Worm (Caenorhabditis elegans) whole organism, young adult: ENCODE measurements around the gene fic-1.
"Not testable (repeated sequence)": the region's sequence is repeated elsewhere in the genome, so short reads cannot be mapped to it uniquely, and the experiment has no call there.

Source experiments
- F39B2.1 ChIP-seq: fragments of 200-800 bp; sonication (Bioruptor generic); IDR thresholded peaks from 2 replicates; pipeline ENCODE4 v1.3.6; 2022; ENCODE audit warnings: missing genetic modification reagents, missing genetic modification characterization, missing compliant biosample characterization
- F49E8.2 ChIP-seq: sonication (generic microtip); optimal IDR thresholded peaks from 3 replicates; lab custom pipeline; 2017; ENCODE audit warnings: missing genetic modification characterization, mild to moderate bottlenecking, missing compliant biosample characterization, antibody characterized with exemption, moderate library complexity; ENCODE audit not compliant: insufficient read depth
- F52B5.7 ChIP-seq: sonication (generic microtip); optimal IDR thresholded peaks from 2 replicates; lab custom pipeline; 2016; ENCODE audit warnings: mild to moderate bottlenecking, missing genetic modification characterization, missing compliant biosample characterization
- F57A8.1 ChIP-seq: fragments of 200-800 bp; sonication (Bioruptor generic); optimal IDR thresholded peaks from 2 replicates; lab custom pipeline; 2018; ENCODE audit warnings: mild to moderate bottlenecking, missing genetic modification characterization, moderate library complexity, missing compliant biosample characterization
- Y79H2A.3 ChIP-seq: fragments of 200-800 bp; sonication (Bioruptor generic); conservative IDR thresholded peaks from 2 replicates; pipeline ENCODE4 v1.3.6; 2022; ENCODE audit warnings: missing genetic modification reagents, missing genetic modification characterization, missing compliant biosample characterization
- attf-3 ChIP-seq: fragments of 200-800 bp; sonication (Bioruptor generic); conservative IDR thresholded peaks from 2 replicates; pipeline ENCODE4 v1.3.6; 2022; ENCODE audit warnings: missing genetic modification reagents, missing genetic modification characterization, missing compliant biosample characterization
- ccch-3 ChIP-seq: fragments of 200-800 bp; sonication (Bioruptor generic); optimal IDR thresholded peaks from 2 replicates; lab custom pipeline; 2018; ENCODE audit warnings: mild to moderate bottlenecking, missing genetic modification characterization, missing compliant biosample characterization
- ceh-27 ChIP-seq: fragments of 200-800 bp; sonication (Bioruptor generic); optimal IDR thresholded peaks from 2 replicates; lab custom pipeline; 2018; ENCODE audit warnings: mild to moderate bottlenecking, missing genetic modification characterization, moderate library complexity, missing compliant biosample characterization
- ceh-40 ChIP-seq: fragments of 200-800 bp; sonication (Bioruptor generic); IDR thresholded peaks from 2 replicates; pipeline ENCODE4 v1.3.6; 2022; ENCODE audit warnings: missing genetic modification characterization, missing compliant biosample characterization
- ceh-79 ChIP-seq: sonication (generic microtip); optimal IDR thresholded peaks from 2 replicates; lab custom pipeline; 2017; ENCODE audit warnings: mild to moderate bottlenecking, missing genetic modification characterization, missing compliant biosample characterization
- ceh-91 ChIP-seq: fragments of 200-800 bp; sonication (Bioruptor generic); IDR thresholded peaks from 2 replicates; pipeline ENCODE4 v1.3.6; 2022; ENCODE audit warnings: missing genetic modification reagents, missing genetic modification characterization, missing compliant biosample characterization
- egl-18 ChIP-seq: fragments of 200-800 bp; sonication (Bioruptor generic); IDR thresholded peaks from 2 replicates; pipeline ENCODE4 v1.3.6; 2022; ENCODE audit warnings: missing genetic modification reagents, missing genetic modification characterization, missing compliant biosample characterization
- egrh-3 ChIP-seq: fragments of 200-800 bp; sonication (Bioruptor generic); IDR thresholded peaks from 2 replicates; pipeline ENCODE4 v1.3.6; 2022; ENCODE audit warnings: missing genetic modification reagents, missing genetic modification characterization, missing compliant biosample characterization
- gei-17 ChIP-seq: fragments of 200-800 bp; sonication (Bioruptor generic); optimal IDR thresholded peaks from 2 replicates; lab custom pipeline; 2018; ENCODE audit warnings: mild to moderate bottlenecking, missing genetic modification characterization, missing compliant biosample characterization
- him-1 ChIP-seq: sonication (generic microtip); optimal IDR thresholded peaks from 2 replicates; lab custom pipeline; 2016; ENCODE audit warnings: missing genotype, missing genetic modification reagents, missing genetic modification characterization, missing compliant biosample characterization
- hlh-26 ChIP-seq: fragments of 200-800 bp; sonication (Bioruptor generic); conservative IDR thresholded peaks from 2 replicates; pipeline ENCODE4 v1.3.6; 2022; ENCODE audit warnings: missing genetic modification reagents, missing genetic modification characterization, missing compliant biosample characterization
- hsf-1 ChIP-seq: fragments of 200-800 bp; sonication (Bioruptor generic); IDR thresholded peaks from 2 replicates; pipeline ENCODE4 v1.3.6; 2022; ENCODE audit warnings: missing genetic modification reagents, missing genetic modification characterization, missing compliant biosample characterization
- lin-26 ChIP-seq: fragments of 200-800 bp; sonication (Bioruptor generic); IDR thresholded peaks from 2 replicates; pipeline ENCODE4 v1.3.6; 2022; ENCODE audit warnings: missing genetic modification reagents, missing genetic modification characterization, missing compliant biosample characterization
- lin-54 ChIP-seq: fragments of 200-800 bp; sonication (Bioruptor generic); optimal IDR thresholded peaks from 2 replicates; lab custom pipeline; 2018; ENCODE audit warnings: mild to moderate bottlenecking, missing genetic modification characterization, missing compliant biosample characterization
- lsl-1 ChIP-seq: fragments of 200-800 bp; sonication (Bioruptor generic); optimal IDR thresholded peaks from 2 replicates; lab custom pipeline; 2018; ENCODE audit warnings: mild to moderate bottlenecking, missing genetic modification characterization, moderate library complexity, missing compliant biosample characterization
- madf-10 ChIP-seq: sonication (generic microtip); optimal IDR thresholded peaks from 2 replicates; lab custom pipeline; 2016; ENCODE audit warnings: mild to moderate bottlenecking, missing genetic modification characterization, missing compliant biosample characterization
- mxl-1 ChIP-seq: sonication (generic microtip); optimal IDR thresholded peaks from 2 replicates; lab custom pipeline; 2016; ENCODE audit warnings: missing genetic modification characterization, missing compliant biosample characterization
- nfya-1 ChIP-seq: sonication (generic microtip); optimal IDR thresholded peaks from 2 replicates; lab custom pipeline; 2017; ENCODE audit warnings: antibody characterized with exemption, missing compliant biosample characterization, missing genetic modification characterization, borderline replicate concordance; ENCODE audit not compliant: insufficient read depth
- nfyb-1 ChIP-seq: fragments of 200-800 bp; sonication (Bioruptor generic); IDR thresholded peaks from 2 replicates; pipeline ENCODE4 v1.3.6; 2022; ENCODE audit warnings: missing genetic modification reagents, missing genetic modification characterization, missing compliant biosample characterization
- nhr-80 ChIP-seq: sonication (generic microtip); optimal IDR thresholded peaks from 2 replicates; lab custom pipeline; 2016; ENCODE audit warnings: missing genetic modification characterization, missing compliant biosample characterization
- nhr-90 ChIP-seq: sonication (generic microtip); optimal IDR thresholded peaks from 2 replicates; lab custom pipeline; 2016; ENCODE audit warnings: missing genotype, mild to moderate bottlenecking, missing genetic modification characterization, missing compliant biosample characterization
- pha-4 ChIP-seq: fragments of 150-350 bp; sonication (generic microtip); optimal IDR thresholded peaks from 2 replicates; lab custom pipeline; 2014; ENCODE audit warnings: missing biosample characterization, missing genetic modification reagents, missing genetic modification characterization
- rec-8 ChIP-seq, 2 experiments: sonication (generic microtip); optimal IDR thresholded peaks; 2 replicates each; lab custom pipeline; 2016; ENCODE audit warnings: mild to moderate bottlenecking in 2 of 2, missing genetic modification characterization in 2 of 2, missing genetic modification reagents in 2 of 2, missing genotype in 2 of 2, missing biosample characterization in 1 of 2, missing compliant biosample characterization in 1 of 2, moderate library complexity in 1 of 2
- sptf-2 ChIP-seq: fragments of 200-800 bp; sonication (Bioruptor generic); optimal IDR thresholded peaks from 2 replicates; lab custom pipeline; 2018; ENCODE audit warnings: mild to moderate bottlenecking, missing genetic modification characterization, missing compliant biosample characterization
- zim-3 ChIP-seq: sonication (generic microtip); optimal IDR thresholded peaks from 2 replicates; lab custom pipeline; 2017; ENCODE audit warnings: mild to moderate bottlenecking, missing genetic modification characterization, moderate library complexity, missing compliant biosample characterization
- ztf-22 ChIP-seq: fragments of 200-800 bp; sonication (Bioruptor generic); optimal IDR thresholded peaks from 2 replicates; lab custom pipeline; 2018; ENCODE audit warnings: mild to moderate bottlenecking, missing genetic modification characterization, moderate library complexity, missing compliant biosample characterization
- ztf-3 ChIP-seq: fragments of 200-800 bp; sonication (Bioruptor generic); optimal IDR thresholded peaks from 2 replicates; lab custom pipeline; 2018; ENCODE audit warnings: mild to moderate bottlenecking, missing genetic modification characterization, missing compliant biosample characterization

fic-1 gene

DNA sequence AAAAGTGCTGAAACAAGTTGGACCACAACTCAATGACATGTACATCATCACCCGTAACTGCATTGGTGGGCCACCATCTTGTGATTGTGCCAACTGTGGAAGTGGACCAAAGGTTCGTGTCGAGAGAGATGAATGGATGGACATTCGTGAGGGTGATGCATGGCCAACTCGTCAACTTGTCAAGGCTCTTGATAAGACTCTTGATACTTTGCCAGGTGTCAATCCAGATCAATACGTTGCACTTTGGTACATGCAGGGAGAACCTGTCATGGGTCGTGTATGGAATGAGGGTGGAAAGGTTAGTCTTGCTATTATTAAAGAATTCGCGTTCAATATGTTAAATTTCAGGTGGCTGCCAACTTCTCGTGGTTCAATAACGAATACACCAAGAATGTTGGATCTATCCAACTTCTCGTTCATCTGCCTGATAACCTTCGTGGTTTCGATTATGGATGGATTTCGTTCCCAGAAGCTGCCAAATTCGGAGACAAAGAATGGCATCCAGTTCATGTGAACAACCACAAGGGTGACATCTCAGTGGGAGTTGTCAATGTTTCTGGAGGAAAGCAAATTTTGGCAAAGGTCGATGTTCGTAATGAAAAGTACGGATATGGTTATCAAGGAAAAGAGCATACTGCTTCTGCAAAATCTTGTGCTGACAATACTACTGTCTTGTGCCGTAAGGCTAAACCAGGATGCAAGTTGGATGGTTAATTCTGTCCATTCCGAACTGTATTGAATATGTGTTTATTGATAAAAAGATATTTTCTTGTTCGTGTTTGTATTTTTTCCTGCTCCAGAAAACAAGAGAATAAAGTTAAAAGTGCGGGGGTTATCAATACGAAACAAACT, 13.3 kb downstream of the fic-1 start:
- TF ChIP-seq lin-54 (GFP tag; lab: Kevin White, UChicago): no peak
- TF ChIP-seq nfya-1: peak; percentile 54
- peak; percentile 59 for TF ChIP-seq zim-3 (tag; lab: Kevin White, UChicago)

DNA sequence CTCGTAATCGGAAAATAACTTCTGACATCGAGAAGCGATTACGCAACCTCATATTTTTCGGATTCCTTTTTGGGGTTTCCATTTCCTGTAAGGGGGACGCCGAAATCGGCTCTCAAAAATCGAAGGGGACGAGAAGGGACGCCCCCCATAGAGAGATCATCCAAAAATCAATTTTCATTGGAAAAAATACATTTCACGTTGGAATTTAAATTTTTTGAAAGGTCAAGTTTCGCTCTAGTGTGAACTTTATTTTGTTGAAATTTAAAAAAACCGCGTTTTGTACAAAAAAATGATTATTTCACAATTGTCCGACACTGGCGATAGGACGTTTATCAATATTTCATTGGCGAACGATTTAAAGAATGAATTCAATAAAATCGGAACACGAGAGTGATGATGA, 14.7 kb downstream of the fic-1 start, which contains the start of gene Y69E1A.3:
Gene Y69E1A.3 (plus strand): TSS at position 301 of the 400 bp plus-strand sequence.
- TF ChIP-seq mxl-1: no peak
- no peak for TF ChIP-seq F49E8.2 (tag; lab: Kevin White, UChicago)
- no peak for TF ChIP-seq egrh-3
- no peak for TF ChIP-seq nfyb-1 (GFP tag; lab: Robert Waterston, UW)
- TF ChIP-seq F52B5.7 (tag; lab: Kevin White, UChicago): no peak
- TF ChIP-seq rec-8 (tag; optimal IDR thresholded peaks at IDR 0.05; lab: Kevin White, UChicago): no peak
- no peak for TF ChIP-seq F39B2.1
- TF ChIP-seq Y79H2A.3: no peak
- no peak for TF ChIP-seq madf-10 (tag; lab: Kevin White, UChicago)
- no peak for TF ChIP-seq ztf-22 (GFP tag; lab: Kevin White, UChicago)
- TF ChIP-seq lin-26 (GFP tag; lab: Robert Waterston, UW): no peak
- no peak for TF ChIP-seq hsf-1
- TF ChIP-seq ceh-40 (GFP tag; lab: Robert Waterston, UW): no peak
- TF ChIP-seq sptf-2 (GFP tag; lab: Kevin White, UChicago): no peak
- TF ChIP-seq egl-18: no peak
- TF ChIP-seq him-1 (tag; lab: Kevin White, UChicago): no peak

DNA sequence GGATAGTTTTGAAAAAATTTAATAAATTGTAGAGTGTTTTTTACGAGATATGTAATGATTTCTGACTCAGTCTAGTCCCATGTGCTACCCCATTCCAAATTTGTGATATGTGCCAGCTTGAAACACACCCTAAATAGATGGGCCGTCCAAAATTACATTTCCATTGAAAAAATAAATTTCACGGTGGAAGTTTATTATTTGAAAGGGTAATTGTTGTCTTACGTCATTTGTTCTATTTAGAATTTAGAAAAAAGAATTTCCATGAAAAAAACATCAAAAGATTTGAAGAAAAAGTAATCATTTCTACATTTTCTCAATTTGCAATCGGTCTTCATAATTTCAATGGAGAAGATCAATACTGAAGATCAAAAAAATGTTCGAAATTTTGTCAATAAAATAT, 17.7 kb downstream of the fic-1 start, which contains the start of gene Y69E1A.4:
Gene Y69E1A.4 (plus strand): TSS at position 301 of the 400 bp plus-strand sequence.
- TF ChIP-seq pha-4 (tag; lab: Kevin White, UChicago); hlh-26 (GFP tag; lab: Robert Waterston, UW); ceh-91: not testable (repeated sequence)

DNA sequence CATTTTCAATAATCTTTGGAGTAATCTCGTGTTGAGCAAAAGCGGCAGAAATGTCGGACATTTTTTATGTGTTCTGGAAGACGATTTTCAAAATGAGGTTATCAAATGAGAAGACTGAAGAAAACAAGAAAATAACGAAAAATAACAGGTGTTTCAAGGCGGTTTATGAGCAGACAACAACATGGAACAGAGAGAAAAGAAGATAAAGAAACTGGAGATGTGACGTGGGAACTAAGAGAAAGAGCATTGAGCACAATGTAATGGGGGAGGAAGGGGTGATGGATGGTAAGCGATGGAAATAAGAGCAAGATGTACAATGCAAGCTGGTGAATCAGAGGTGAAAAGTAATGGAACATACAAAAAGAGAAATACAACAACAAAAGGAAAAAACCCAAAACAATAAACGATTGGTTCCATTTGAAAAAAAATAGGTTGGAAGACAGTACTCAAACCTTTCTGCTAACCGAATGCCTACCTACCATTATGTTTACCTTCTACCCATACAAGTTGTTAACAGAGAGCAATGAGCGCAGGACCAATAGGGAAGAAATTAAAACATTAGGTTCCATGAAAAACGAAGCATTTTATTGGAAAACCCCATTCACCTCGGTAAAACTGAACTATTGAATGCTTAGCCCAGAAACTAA, 20.5 kb downstream of the fic-1 start, which contains the start of gene Y69E1A.5:
Gene Y69E1A.5 (minus strand): TSS at position 73 of the 647 bp plus-strand sequence.
- TF ChIP-seq gei-17 (GFP tag; lab: Kevin White, UChicago) (no peak), attf-3 (GFP tag; lab: Robert Waterston, UW) (no peak), nhr-90 (tag; lab: Kevin White, UChicago) (no peak), ceh-27 (GFP tag; lab: Kevin White, UChicago) (no peak), ccch-3 (no peak), nhr-80 (tag; lab: Kevin White, UChicago) (no peak)

DNA sequence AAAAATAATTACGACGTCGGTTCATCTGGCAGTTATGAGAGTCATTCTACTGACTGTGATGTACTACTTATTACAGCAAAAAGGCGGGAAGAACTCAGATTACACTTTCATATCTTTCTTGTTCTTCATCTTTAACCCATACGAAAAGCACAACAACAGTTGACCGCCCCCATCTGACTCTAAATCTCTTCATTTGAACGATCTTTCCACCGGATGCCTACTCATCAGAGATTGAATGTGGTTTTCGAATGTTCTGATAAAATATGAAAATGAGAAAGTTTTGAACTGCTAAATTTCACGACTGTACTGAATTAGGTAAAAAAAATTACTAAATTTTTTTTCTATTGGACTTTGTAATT, 21.0 kb downstream of the fic-1 start, which contains the start of gene sri-19:
Gene sri-19 (plus strand): TSS at position 143 of the 359 bp plus-strand sequence.
- TF ChIP-seq nhr-80 (tag; lab: Kevin White, UChicago) (no peak), ztf-3 (GFP tag; lab: Kevin White, UChicago) (no peak), hlh-26 (GFP tag; lab: Robert Waterston, UW) (no peak), lin-26 (GFP tag; lab: Robert Waterston, UW) (no peak), lsl-1 (GFP tag; lab: Kevin White, UChicago) (no peak), madf-10 (tag; lab: Kevin White, UChicago) (no peak), ceh-79 (no peak), F57A8.1 (GFP tag; lab: Kevin White, UChicago) (no peak), egl-18 (no peak)
